Fruit fly (Drosophila melanogaster): ENCODE results near the gene tal-3A.
A peak's percentile ranks its signal among the peaks of the same experiment; 100 is the strongest.

tal-3A gene

DNA sequence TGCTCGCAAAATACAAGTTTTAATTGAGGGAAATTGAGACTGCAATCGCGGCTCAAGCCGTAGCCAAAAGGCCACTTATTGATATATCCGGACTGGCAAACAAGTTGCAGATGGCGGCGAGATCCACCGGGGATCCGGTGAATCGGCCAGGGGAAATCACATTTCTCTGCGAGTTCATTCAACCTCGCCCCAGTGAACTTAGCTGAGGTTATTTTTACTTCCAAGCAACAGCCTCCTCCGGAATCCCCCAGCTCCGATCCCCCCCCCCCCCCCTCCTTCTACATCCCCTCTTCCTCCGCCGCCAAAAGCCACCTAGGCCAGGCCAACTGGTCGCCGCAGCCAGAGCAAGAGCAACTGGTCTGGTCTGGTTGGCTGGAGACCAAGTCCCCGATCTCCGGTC, 5.6 kb upstream of the tal-3A start:
- TF ChIP-seq tap (tag; optimal IDR thresholded peaks at IDR 0.05) = no peak
- TF ChIP-seq Ets65A (GFP tag) = peak; percentile 26
- TF ChIP-seq crol (GFP tag; IDR thresholded peaks at IDR 0.05) = peak; percentile 59

- peak in 1 of 2 experiments; percentile 38 for TF ChIP-seq bsh (GFP tag; optimal IDR thresholded peaks at IDR 0.05)
- no peak for TF ChIP-seq z (GFP tag; IDR thresholded peaks at IDR 0.05)
- no peak for TF ChIP-seq sim (GFP tag; IDR thresholded peaks at IDR 0.05)
- TF ChIP-seq sens (GFP tag) = peak; percentile 42
- no peak for TF ChIP-seq CG15269 (tag; optimal IDR thresholded peaks at IDR 0.05)
- 0 out of 2 replicates have a peak, but pooled peaks have one; percentile 45 for TF ChIP-seq Drgx (GFP tag; IDR thresholded peaks at IDR 0.05)
- no peak for TF ChIP-seq CG1233 (GFP tag; optimal IDR thresholded peaks at IDR 0.05)
- no peak for TF ChIP-seq CG11398 (GFP tag; optimal IDR thresholded peaks at IDR 0.05)
- TF ChIP-seq fd64A (GFP tag; optimal IDR thresholded peaks at IDR 0.05) = no peak
- TF ChIP-seq CG12104 (GFP tag; optimal IDR thresholded peaks at IDR 0.05) = no peak
- TF ChIP-seq CG17361 (GFP tag; IDR thresholded peaks at IDR 0.05) = 0 out of 3 replicates have a peak, but pooled peaks have one; percentile 18
- peak; percentile 14 for TF ChIP-seq nmo (GFP tag; optimal IDR thresholded peaks at IDR 0.05)
Measured at dm6 chr3R:13807906-13808305, 5.0 kb upstream of the tal-3A start.

- TF ChIP-seq CG15479 (GFP tag; optimal IDR thresholded peaks at IDR 0.05) = peak; percentile 79
- TF ChIP-seq tio (GFP tag; optimal IDR thresholded peaks at IDR 0.05) = no peak
- TF ChIP-seq jigr1 (GFP tag; IDR thresholded peaks at IDR 0.05) = no peak
- TF ChIP-seq twi (tag; optimal IDR thresholded peaks at IDR 0.05) = peak; percentile 76
- no peak for TF ChIP-seq CG17359 (tag; optimal IDR thresholded peaks at IDR 0.05)
Measured at dm6 chr3R:13809261-13809660, 3.6 kb upstream of the tal-3A start.

- TF ChIP-seq gcm2 (GFP tag; optimal IDR thresholded peaks at IDR 0.05) (no peak), CG10654 (GFP tag; optimal IDR thresholded peaks at IDR 0.05) (no peak), Sox102F (GFP tag; optimal IDR thresholded peaks at IDR 0.05) (no peak), Stat92E (GFP tag; optimal IDR thresholded peaks at IDR 0.05) (no peak), CG4424 (GFP tag; optimal IDR thresholded peaks at IDR 0.05) (no peak), tll (GFP tag; optimal IDR thresholded peaks at IDR 0.05) (no peak), Sry-β (GFP tag; optimal IDR thresholded peaks at IDR 0.05) (no peak), CG34376 (GFP tag; optimal IDR thresholded peaks at IDR 0.05) (no peak), lmd (GFP tag; IDR thresholded peaks at IDR 0.05) (no peak), fd102C (GFP tag; optimal IDR thresholded peaks at IDR 0.05) (no peak), CG43689 (GFP tag; IDR thresholded peaks at IDR 0.05) (no peak), Ssrp (tag; optimal IDR thresholded peaks at IDR 0.05) (no peak), CG3847 (GFP tag; IDR thresholded peaks at IDR 0.05) (no peak)
Measured at dm6 chr3R:13810308-13810707, 2.6 kb upstream of the tal-3A start.

DNA sequence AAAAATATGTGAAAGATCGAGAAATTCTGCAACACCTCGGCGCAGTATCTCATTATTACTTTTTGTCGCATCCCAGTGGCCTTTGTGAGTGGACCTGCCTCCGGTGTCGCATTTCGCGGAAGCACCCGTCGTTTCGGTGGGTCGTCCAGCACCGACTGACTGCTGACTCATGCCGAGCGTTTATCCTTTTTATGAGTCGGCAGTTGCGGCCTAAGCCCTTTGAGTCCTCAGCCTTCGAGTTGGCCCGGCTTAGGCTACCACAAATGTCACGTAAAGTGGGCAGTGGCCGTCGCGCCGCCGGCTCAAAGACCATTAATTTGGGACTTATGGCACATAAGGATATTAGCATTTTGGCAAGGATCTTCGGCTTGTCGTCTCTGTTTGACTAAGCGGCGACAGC, 1.2 kb upstream of the tal-3A start:
- TF ChIP-seq sr (GFP tag; IDR thresholded peaks at IDR 0.05) (no peak), cad (GFP tag; optimal IDR thresholded peaks at IDR 0.05) (peak; percentile 60), zen (tag; optimal IDR thresholded peaks at IDR 0.05) (peak; percentile 94), Atf6 (GFP tag; IDR thresholded peaks at IDR 0.05) (no peak), tll (GFP tag; optimal IDR thresholded peaks at IDR 0.05) (peak in 1 of 2 experiments; percentile 95), CG7963 (GFP tag; IDR thresholded peaks at IDR 0.05; ENCODE audit: partially characterized antibody) (no peak)

Measured in whole organism, embryonic.